Worm (Caenorhabditis elegans) whole organism, L4 larva: ENCODE results near the gene M176.5.
"Not testable (repeated sequence)": the region's sequence is repeated elsewhere in the genome, so short reads cannot be mapped to it uniquely, and the experiment has no call there.

Experiments
- D1046.2 ChIP-seq: fragments of 200-800 bp; sonication (Bioruptor generic); IDR thresholded peaks from 2 replicates; pipeline ENCODE4 v1.3.6; 2022; ENCODE audit warnings: missing genetic modification characterization, missing compliant biosample characterization
- F37D6.2 ChIP-seq: sonication (generic microtip); optimal IDR thresholded peaks from 2 replicates; lab custom pipeline; 2016; ENCODE audit warnings: mild to moderate bottlenecking, missing genetic modification characterization, missing compliant biosample characterization
- T20F7.1 ChIP-seq: fragments of 200-800 bp; sonication (Bioruptor generic); optimal IDR thresholded peaks from 2 replicates; lab custom pipeline; 2018; ENCODE audit warnings: mild to moderate bottlenecking, missing genetic modification characterization, missing compliant biosample characterization
- T26A8.4 ChIP-seq: fragments of 200-800 bp; sonication (Bioruptor generic); IDR thresholded peaks from 2 replicates; pipeline ENCODE4 v1.3.6; 2022; ENCODE audit warnings: missing genetic modification characterization, missing compliant biosample characterization
- Y48G9A.11 ChIP-seq: fragments of 200-800 bp; sonication (Bioruptor generic); IDR thresholded peaks from 2 replicates; pipeline ENCODE4 v1.3.6; 2022; ENCODE audit warnings: missing genetic modification reagents, missing genetic modification characterization, missing compliant biosample characterization
- Y5F2A.4 ChIP-seq: fragments of 200-800 bp; sonication (Bioruptor generic); optimal IDR thresholded peaks from 2 replicates; lab custom pipeline; 2018; ENCODE audit warnings: mild to moderate bottlenecking, missing genetic modification characterization, missing compliant biosample characterization
- ZK546.5 ChIP-seq, 2 experiments: sonication (generic microtip); optimal IDR thresholded peaks; 2 replicates each; lab custom pipeline; 2017; ENCODE audit warnings: missing biosample characterization in 2 of 2, missing genetic modification characterization in 2 of 2
- aha-1 ChIP-seq: fragments of 150-350 bp; peaks from one replicate; lab custom pipeline; 2014; ENCODE audit warnings: missing biosample characterization, missing genetic modification characterization
- ama-1 ChIP-seq: fragments of 150-350 bp; optimal IDR thresholded peaks from 2 replicates; lab custom pipeline; 2014; ENCODE audit warnings: inconsistent platforms, mixed read lengths
- ceh-28 ChIP-seq: fragments of 150-350 bp; optimal IDR thresholded peaks from 2 replicates; lab custom pipeline; 2014; ENCODE audit warnings: missing biosample characterization, missing genetic modification reagents, missing genetic modification characterization
- ceh-32 ChIP-seq: sonication (generic microtip); optimal IDR thresholded peaks from 2 replicates; lab custom pipeline; 2016; ENCODE audit warnings: mild to moderate bottlenecking, missing genetic modification characterization, missing compliant biosample characterization; ENCODE audit not compliant: poor library complexity
- ces-1 ChIP-seq: fragments of 150-350 bp; sonication (generic microtip); optimal IDR thresholded peaks from 4 replicates; lab custom pipeline; 2014; ENCODE audit warnings: missing biosample characterization, missing genetic modification reagents, missing genetic modification characterization
- daf-16 ChIP-seq, 3 experiments: sonication (generic microtip); optimal IDR thresholded peaks; 2 replicates each; lab custom pipeline; 2016 to 2017; ENCODE audit warnings: missing genetic modification characterization in 3 of 3, missing genetic modification reagents in 3 of 3, mild to moderate bottlenecking in 2 of 3, missing compliant biosample characterization in 2 of 3, missing biosample characterization in 1 of 3, moderate library complexity in 1 of 3
- daf-19 ChIP-seq: fragments of 200-800 bp; sonication (Bioruptor generic); conservative IDR thresholded peaks from 2 replicates; pipeline ENCODE4 v1.3.6; 2022; ENCODE audit warnings: missing genetic modification characterization, missing compliant biosample characterization
- egl-27 ChIP-seq: sonication (generic microtip); optimal IDR thresholded peaks from 3 replicates; lab custom pipeline; 2017; ENCODE audit warnings: missing biosample characterization, missing genetic modification reagents, missing genetic modification characterization
- gei-8 ChIP-seq: fragments of 200-800 bp; sonication (Bioruptor generic); optimal IDR thresholded peaks from 2 replicates; lab custom pipeline; 2018; ENCODE audit warnings: mild to moderate bottlenecking, missing genetic modification characterization, missing compliant biosample characterization
- hif-1 ChIP-seq, 2 experiments: sonication (generic microtip); optimal IDR thresholded peaks; 2 replicates each; lab custom pipeline; 2016 to 2017; ENCODE audit warnings: missing compliant biosample characterization in 2 of 2, missing genetic modification characterization in 2 of 2, missing genetic modification reagents in 2 of 2, missing genotype in 2 of 2, mild to moderate bottlenecking in 1 of 2
- hmg-1.1 ChIP-seq: fragments of 200-800 bp; sonication (Bioruptor generic); IDR thresholded peaks from 2 replicates; pipeline ENCODE4 v1.3.6; 2022; ENCODE audit warnings: missing genetic modification reagents, missing genetic modification characterization, missing compliant biosample characterization
- jun-1 ChIP-seq: fragments of 150-350 bp; optimal IDR thresholded peaks from 2 replicates; lab custom pipeline; 2014; ENCODE audit warnings: missing biosample characterization, missing genetic modification reagents, missing genetic modification characterization
- lim-7 ChIP-seq: fragments of 200-800 bp; sonication (Bioruptor generic); IDR thresholded peaks from 2 replicates; pipeline ENCODE4 v1.3.6; 2022; ENCODE audit warnings: missing genetic modification characterization, missing compliant biosample characterization
- lin-38 ChIP-seq: fragments of 200-800 bp; sonication (Bioruptor generic); IDR thresholded peaks from 2 replicates; pipeline ENCODE4 v1.3.6; 2022; ENCODE audit warnings: missing genetic modification reagents, missing genetic modification characterization, missing compliant biosample characterization
- lir-3 ChIP-seq: sonication (generic microtip); optimal IDR thresholded peaks from 2 replicates; lab custom pipeline; 2016; ENCODE audit warnings: mild to moderate bottlenecking, missing genetic modification characterization, missing compliant biosample characterization
- lsy-2 ChIP-seq, 2 experiments: fragments of 150-350 bp in 1 of 2; sonication (generic microtip) in 1 of 2; optimal IDR thresholded peaks; 2 replicates each; lab custom pipeline; 2014 to 2017; ENCODE audit warnings: missing biosample characterization in 2 of 2, missing genetic modification characterization in 2 of 2
- madf-9 ChIP-seq: fragments of 200-800 bp; sonication (Bioruptor generic); conservative IDR thresholded peaks from 2 replicates; pipeline ENCODE4 v1.3.6; 2022; ENCODE audit warnings: missing genetic modification reagents, missing genetic modification characterization, missing compliant biosample characterization
- mep-1 ChIP-seq: fragments of 150-350 bp; sonication (generic microtip); optimal IDR thresholded peaks from 3 replicates; lab custom pipeline; 2014; ENCODE audit warnings: missing biosample characterization, missing genetic modification characterization
- nhr-102 ChIP-seq: sonication (generic microtip); optimal IDR thresholded peaks from 2 replicates; lab custom pipeline; 2016; ENCODE audit warnings: mild to moderate bottlenecking, missing genetic modification characterization, moderate library complexity, missing compliant biosample characterization
- nhr-11 ChIP-seq: fragments of 150-350 bp; optimal IDR thresholded peaks from 2 replicates; lab custom pipeline; 2014; ENCODE audit warnings: missing biosample characterization, missing genetic modification characterization
- nhr-237 ChIP-seq: sonication (generic microtip); optimal IDR thresholded peaks from 2 replicates; lab custom pipeline; 2017; ENCODE audit warnings: missing biosample characterization, missing genetic modification characterization
- nhr-25 ChIP-seq: sonication (generic microtip); optimal IDR thresholded peaks from 2 replicates; lab custom pipeline; 2017; ENCODE audit warnings: missing genetic modification characterization, mild to moderate bottlenecking, missing compliant biosample characterization, antibody characterized with exemption, moderate library complexity, borderline replicate concordance; ENCODE audit not compliant: insufficient read depth
- nhr-28 ChIP-seq: fragments of 150-350 bp; optimal IDR thresholded peaks from 2 replicates; lab custom pipeline; 2014; ENCODE audit warnings: missing biosample characterization, missing genetic modification characterization
- nhr-41 ChIP-seq: fragments of 200-800 bp; sonication (Bioruptor generic); IDR thresholded peaks from 2 replicates; pipeline ENCODE4 v1.3.6; 2022; ENCODE audit warnings: missing genetic modification reagents, missing genetic modification characterization, missing compliant biosample characterization
- pqm-1 ChIP-seq: sonication (generic microtip); optimal IDR thresholded peaks from 2 replicates; lab custom pipeline; 2017; ENCODE audit warnings: missing biosample characterization, missing genetic modification characterization
- rbr-2 ChIP-seq: sonication (generic microtip); optimal IDR thresholded peaks from 2 replicates; lab custom pipeline; 2016; ENCODE audit warnings: missing genotype, missing genetic modification characterization, missing compliant biosample characterization
- skn-1 ChIP-seq: fragments of 150-350 bp; optimal IDR thresholded peaks from 2 replicates; lab custom pipeline; 2014; ENCODE audit warnings: missing biosample characterization, missing genetic modification characterization
- snpc-1.2 ChIP-seq: fragments of 200-800 bp; sonication (Bioruptor generic); IDR thresholded peaks from 2 replicates; pipeline ENCODE4 v1.3.6; 2022; ENCODE audit warnings: missing genetic modification reagents, missing genetic modification characterization, missing compliant biosample characterization
- spr-1 ChIP-seq: sonication (generic microtip); optimal IDR thresholded peaks from 2 replicates; lab custom pipeline; 2016; ENCODE audit warnings: mild to moderate bottlenecking, missing genetic modification characterization, missing compliant biosample characterization
- tra-1 ChIP-seq: fragments of 200-800 bp; sonication (Bioruptor generic); IDR thresholded peaks from 2 replicates; pipeline ENCODE4 v1.3.6; 2022; ENCODE audit warnings: missing genetic modification reagents, missing genetic modification characterization, missing compliant biosample characterization
- zag-1 ChIP-seq: fragments of 150-350 bp; optimal IDR thresholded peaks from 2 replicates; lab custom pipeline; 2014; ENCODE audit warnings: missing biosample characterization, missing genetic modification characterization
- zip-11 ChIP-seq: fragments of 200-800 bp; sonication (Bioruptor generic); IDR thresholded peaks from 2 replicates; pipeline ENCODE4 v1.3.6; 2022; ENCODE audit warnings: missing genetic modification characterization, missing compliant biosample characterization
- zip-2 ChIP-seq: fragments of 150-350 bp; optimal IDR thresholded peaks from 2 replicates; lab custom pipeline; 2014; ENCODE audit warnings: missing biosample characterization, missing genetic modification characterization
- ztf-7 ChIP-seq: fragments of 150-350 bp; optimal IDR thresholded peaks from 2 replicates; lab custom pipeline; 2014; ENCODE audit warnings: missing biosample characterization, missing genetic modification characterization

The M176.5 gene

DNA sequence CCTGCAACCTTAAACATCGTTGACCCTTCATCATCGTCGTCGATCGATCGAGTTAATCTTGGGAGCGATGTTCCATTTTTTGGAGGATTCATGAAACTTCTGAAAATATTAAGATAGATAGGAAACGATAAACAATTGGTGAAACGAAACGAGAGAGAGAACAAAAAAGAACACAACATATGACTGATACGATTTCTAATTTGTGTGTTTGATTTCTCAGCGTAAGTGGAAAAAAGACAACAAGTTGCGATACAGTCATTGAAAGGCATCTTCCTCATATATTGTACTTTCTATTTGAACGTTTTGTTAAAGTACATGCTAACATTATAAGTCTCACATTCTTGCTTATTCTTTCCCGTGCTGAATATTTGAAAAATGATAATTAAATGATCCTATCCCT lies 24.6 kb upstream of the M176.5 start, which contains the start of gene R09D1.12:
TSS of gene R09D1.12 (minus strand) at position 101 of the 400 bp plus-strand sequence.
- not testable (repeated sequence) for TF ChIP-seq lsy-2 (tag; optimal IDR thresholded peaks at IDR 0.05; lab: Kevin White, UChicago); jun-1 (tag; lab: Kevin White, UChicago); spr-1 (tag; lab: Kevin White, UChicago)

DNA sequence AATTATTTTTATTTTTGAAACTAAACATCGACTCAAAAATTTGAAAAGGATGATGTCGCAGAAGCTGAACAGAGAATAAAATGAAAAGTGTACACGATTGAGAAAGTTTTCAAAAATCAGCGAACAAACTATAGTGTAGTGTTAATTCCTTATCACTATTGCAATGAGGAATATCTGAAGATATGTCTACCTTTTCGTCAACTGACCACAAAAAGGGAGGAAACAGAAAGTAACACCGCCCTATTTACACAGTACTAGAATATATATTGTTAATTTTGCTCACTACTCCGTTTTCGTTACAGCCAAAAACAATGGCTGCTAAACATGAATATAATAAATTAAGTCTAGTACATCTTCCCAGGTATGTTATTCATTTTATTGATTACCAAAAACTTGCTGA lies 20.4 kb upstream of the M176.5 start, which contains the start of gene chil-18:
TSS of gene chil-18 (plus strand) at position 301 of the 400 bp plus-strand sequence.
- no peak for TF ChIP-seq ceh-32
- TF ChIP-seq aha-1 (tag; lab: Kevin White, UChicago) = no peak
- TF ChIP-seq Y5F2A.4 (GFP tag; lab: Kevin White, UChicago) = no peak
- TF ChIP-seq lin-38 (GFP tag; lab: Robert Waterston, UW) = no peak
- TF ChIP-seq nhr-41 = no peak
- no peak for TF ChIP-seq ztf-7 (tag; lab: Kevin White, UChicago)
- no peak for TF ChIP-seq zag-1 (tag; lab: Kevin White, UChicago)
- TF ChIP-seq nhr-25 (tag; lab: Kevin White, UChicago) = no peak
- TF ChIP-seq daf-16 (GFP tag; optimal IDR thresholded peaks at IDR 0.05; lab: Kevin White, UChicago) = no peak
- no peak for TF ChIP-seq daf-16 (tag; optimal IDR thresholded peaks at IDR 0.05; lab: Kevin White, UChicago)
- TF ChIP-seq nhr-237 (tag; lab: Kevin White, UChicago) = no peak
- TF ChIP-seq, all 104 proteins: peak for 0

DNA sequence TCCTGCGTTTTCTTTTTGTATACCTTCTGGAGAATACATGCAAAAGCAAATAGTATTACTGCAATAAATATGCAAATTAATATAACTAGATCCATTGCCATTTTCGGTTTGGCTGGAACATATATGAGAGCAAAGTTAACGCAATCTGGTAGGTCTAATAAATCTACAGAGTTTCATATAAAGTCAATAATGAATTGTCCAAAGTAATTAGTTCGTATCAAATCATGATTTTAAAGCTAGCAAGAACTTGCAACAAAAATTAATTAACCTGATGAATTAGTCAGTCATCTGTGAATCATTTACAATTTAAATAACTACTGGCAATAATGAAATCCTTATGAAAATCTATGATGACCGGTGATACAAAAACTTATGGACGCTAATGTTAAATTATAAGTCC lies 17.8 kb upstream of the M176.5 start, which contains the start of gene R09D1.13:
TSS of gene R09D1.13 (minus strand) at position 101 of the 400 bp plus-strand sequence.
- TF ChIP-seq T20F7.1 (GFP tag; lab: Kevin White, UChicago) (no peak), hmg-1.1 (GFP tag; lab: Robert Waterston, UW) (no peak), Y5F2A.4 (GFP tag; lab: Kevin White, UChicago) (no peak)

DNA sequence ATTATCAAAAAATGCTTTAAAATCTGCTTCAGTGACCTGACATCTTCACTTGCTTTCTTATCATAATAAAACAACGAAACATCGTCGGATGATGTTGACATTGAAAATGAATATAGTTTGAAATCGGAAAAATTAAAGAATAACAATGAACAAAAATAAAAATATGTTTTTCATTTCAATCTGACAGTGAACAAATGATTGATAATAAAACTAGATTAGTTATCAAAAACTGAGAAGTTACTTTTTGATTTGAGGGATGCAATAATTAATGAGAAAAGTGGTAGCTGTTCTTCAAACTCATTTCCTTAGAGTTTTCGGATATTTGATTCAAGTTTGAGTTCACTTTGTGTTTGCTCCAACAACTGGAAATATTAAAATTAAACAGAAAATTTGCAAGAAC lies 16.0 kb upstream of the M176.5 start, which contains the start of gene chil-15:
TSS of gene chil-15 (minus strand) at position 101 of the 400 bp plus-strand sequence.
- TF ChIP-seq nhr-102 (tag; lab: Kevin White, UChicago) (no peak), D1046.2 (GFP tag; lab: Robert Waterston, UW) (no peak), skn-1 (tag; lab: Kevin White, UChicago) (no peak), lir-3 (tag; lab: Kevin White, UChicago) (no peak), tra-1 (GFP tag; lab: Robert Waterston, UW) (no peak), zip-2 (tag; lab: Kevin White, UChicago) (no peak), T26A8.4 (GFP tag; lab: Robert Waterston, UW) (no peak), ceh-28 (tag; lab: Kevin White, UChicago) (no peak), zip-11 (GFP tag; lab: Robert Waterston, UW) (no peak), gei-8 (no peak), F37D6.2 (tag; lab: Kevin White, UChicago) (no peak), lim-7 (GFP tag; lab: Robert Waterston, UW) (no peak), pqm-1 (tag; lab: Kevin White, UChicago) (no peak), daf-16 (GFP tag; optimal IDR thresholded peaks at IDR 0.05; lab: Kevin White, UChicago) (no peak), daf-16 (tag; optimal IDR thresholded peaks at IDR 0.05; lab: Kevin White, UChicago) (no peak), daf-19 (GFP tag; lab: Robert Waterston, UW) (no peak), snpc-1.2 (GFP tag; lab: Robert Waterston, UW) (no peak), ces-1 (no peak)

DNA sequence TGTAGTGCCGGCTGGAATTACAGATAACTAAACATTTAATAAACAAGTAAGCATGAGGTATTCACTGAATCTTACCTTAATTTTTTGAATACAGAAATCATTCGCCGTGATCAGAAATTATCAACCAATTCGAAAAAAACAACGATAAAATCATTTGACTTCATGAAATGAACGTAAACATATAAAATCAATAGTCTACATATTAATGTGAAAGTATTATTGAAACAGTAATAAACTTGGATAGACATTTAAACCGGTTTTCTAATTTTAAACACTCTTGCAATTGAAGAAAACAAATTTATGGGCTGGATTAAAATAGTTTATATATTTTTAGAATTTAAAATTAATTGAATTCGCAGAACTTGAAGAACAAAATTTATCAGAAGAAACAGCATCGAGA lies 14.3 kb upstream of the M176.5 start, which contains the start of gene chil-16:
TSS of gene chil-16 (minus strand) at position 101 of the 400 bp plus-strand sequence.
- TF ChIP-seq ZK546.5 (tag; optimal IDR thresholded peaks at IDR 0.05; lab: Kevin White, UChicago) = no peak
- TF ChIP-seq ceh-28 (tag; lab: Kevin White, UChicago) = no peak
- TF ChIP-seq Y5F2A.4 (GFP tag; lab: Kevin White, UChicago) = no peak
- no peak for TF ChIP-seq mep-1 (tag; lab: Kevin White, UChicago)
- no peak for TF ChIP-seq egl-27 (tag; lab: Kevin White, UChicago)
- no peak for TF ChIP-seq rbr-2 (tag; lab: Kevin White, UChicago)
- no peak for TF ChIP-seq madf-9 (GFP tag; lab: Robert Waterston, UW)
- no peak for TF ChIP-seq hmg-1.1 (GFP tag; lab: Robert Waterston, UW)
- TF ChIP-seq lir-3 (tag; lab: Kevin White, UChicago) = no peak
- no peak for TF ChIP-seq snpc-1.2 (GFP tag; lab: Robert Waterston, UW)
- no peak for TF ChIP-seq zip-2 (tag; lab: Kevin White, UChicago)
- no peak for TF ChIP-seq ama-1 (lab: Kevin White, UChicago)
- no peak for TF ChIP-seq lin-38 (GFP tag; lab: Robert Waterston, UW)
- TF ChIP-seq nhr-28 (tag; lab: Kevin White, UChicago) = no peak
- no peak for TF ChIP-seq Y48G9A.11 (GFP tag; lab: Robert Waterston, UW)
- no peak for TF ChIP-seq hif-1 (tag; optimal IDR thresholded peaks at IDR 0.05; lab: Kevin White, UChicago)
- TF ChIP-seq nhr-11 (tag; lab: Kevin White, UChicago) = no peak
